Fruit fly (Drosophila melanogaster) whole organism, adult: ENCODE data around the gene pasi2.

Experiments used
- CG11617 ChIP-seq: fragments of 200-800 bp; sonication (Bioruptor generic); optimal IDR thresholded peaks from 2 replicates; lab custom pipeline; 2017; ENCODE audit warnings: mild to moderate bottlenecking, missing biosample characterization, missing genetic modification reagents, missing genetic modification characterization
- CG12768 ChIP-seq: fragments of 200-800 bp; sonication (Bioruptor generic); optimal IDR thresholded peaks from 2 replicates; lab custom pipeline; 2017; ENCODE audit warnings: missing biosample characterization, missing genetic modification characterization, mild to moderate bottlenecking, moderate library complexity, missing genetic modification reagents
- CG14711 ChIP-seq: fragments of 200-800 bp; sonication (Bioruptor generic); optimal IDR thresholded peaks from 2 replicates; lab custom pipeline; 2018; ENCODE audit warnings: missing biosample characterization, mild to moderate bottlenecking, missing genetic modification characterization, moderate library complexity
- CG1620 ChIP-seq: fragments of 200-800 bp; sonication (Bioruptor generic); optimal IDR thresholded peaks from 2 replicates; lab custom pipeline; 2016; ENCODE audit warnings: missing biosample characterization, missing genetic modification characterization
- CG33017 ChIP-seq: fragments of 200-800 bp; sonication (Bioruptor generic); optimal IDR thresholded peaks from 2 replicates; lab custom pipeline; 2018; ENCODE audit warnings: missing biosample characterization, mild to moderate bottlenecking, missing genetic modification characterization, moderate library complexity
- CG5204 ChIP-seq: fragments of 200-800 bp; sonication (Bioruptor generic); optimal IDR thresholded peaks from 2 replicates; lab custom pipeline; 2016; ENCODE audit warnings: missing biosample characterization, missing genetic modification characterization
- CG7045 ChIP-seq: fragments of 200-800 bp; sonication (Bioruptor generic); optimal IDR thresholded peaks from 2 replicates; lab custom pipeline; 2017; ENCODE audit warnings: missing biosample characterization, mild to moderate bottlenecking, missing genetic modification characterization
- CG7101 ChIP-seq: fragments of 200-800 bp; sonication (Bioruptor generic); optimal IDR thresholded peaks from 2 replicates; lab custom pipeline; 2018; ENCODE audit warnings: missing biosample characterization, mild to moderate bottlenecking, missing genetic modification characterization, moderate library complexity
- Clk ChIP-seq: fragments of 200-800 bp; sonication (Bioruptor generic); optimal IDR thresholded peaks from 2 replicates; lab custom pipeline; 2017; ENCODE audit warnings: missing biosample characterization, missing genetic modification characterization
- Crg-1 ChIP-seq: fragments of 200-800 bp; sonication (Bioruptor generic); optimal IDR thresholded peaks from 2 replicates; lab custom pipeline; 2016; ENCODE audit warnings: missing biosample characterization, missing genetic modification characterization
- Hr96 ChIP-seq: fragments of 200-800 bp; sonication (Bioruptor generic); optimal IDR thresholded peaks from 2 replicates; lab custom pipeline; 2016; ENCODE audit warnings: missing biosample characterization, missing genetic modification characterization
- Mnt ChIP-seq: fragments of 200-800 bp; sonication (Bioruptor generic); optimal IDR thresholded peaks from 2 replicates; lab custom pipeline; 2016; ENCODE audit warnings: missing biosample characterization, mild to moderate bottlenecking, missing genetic modification characterization
- bab1 ChIP-seq: fragments of 200-800 bp; sonication (Bioruptor generic); optimal IDR thresholded peaks from 3 replicates; lab custom pipeline; 2019; ENCODE audit warnings: missing biosample characterization, mild to moderate bottlenecking, missing genetic modification characterization, moderate library complexity
- cic ChIP-seq: fragments of 200-800 bp; sonication (Bioruptor generic); optimal IDR thresholded peaks from 2 replicates; lab custom pipeline; 2017; ENCODE audit warnings: missing biosample characterization, mild to moderate bottlenecking, missing genetic modification characterization, moderate library complexity
- cnc ChIP-seq, 2 experiments: fragments of >200 bp; optimal IDR thresholded peaks; 2 replicates each; lab custom pipeline; 2017
- kay ChIP-seq: fragments of 200-800 bp; sonication (Bioruptor generic); peaks from one replicate; lab custom pipeline; 2016; ENCODE audit warnings: missing biosample characterization, missing genetic modification characterization, borderline replicate concordance
- ovo ChIP-seq: fragments of 200-800 bp; sonication (Bioruptor generic); optimal IDR thresholded peaks from 2 replicates; lab custom pipeline; 2016; ENCODE audit warnings: missing biosample characterization, missing genetic modification characterization
- pad ChIP-seq: fragments of 200-800 bp; sonication (Bioruptor generic); optimal IDR thresholded peaks from 3 replicates; lab custom pipeline; 2017; ENCODE audit warnings: missing biosample characterization, missing genetic modification characterization, mild to moderate bottlenecking, moderate library complexity, missing genetic modification reagents
- tj ChIP-seq: fragments of 200-800 bp; sonication (Bioruptor generic); optimal IDR thresholded peaks from 3 replicates; lab custom pipeline; 2017; ENCODE audit warnings: missing biosample characterization, mild to moderate bottlenecking, missing genetic modification characterization, moderate library complexity
- toe ChIP-seq: fragments of 200-800 bp; sonication (Bioruptor generic); optimal IDR thresholded peaks from 2 replicates; lab custom pipeline; 2016; ENCODE audit warnings: missing biosample characterization, missing genetic modification characterization

The pasi2 gene

dm6 chr3R:9351415-9352379, 16.7 kb downstream of the pasi2 start:
- TF ChIP-seq CG14711 (tag; lab: Kevin White, UChicago) (peak; percentile 55), CG7101 (tag; lab: Kevin White, UChicago) (peak; percentile 11), bab1 (GFP tag; lab: Kevin White, UChicago) (peak; percentile 36), Mnt (GFP tag; lab: Kevin White, UChicago) (peak; percentile 54), cic (GFP tag; lab: Kevin White, UChicago) (peak; percentile 57), CG12768 (GFP tag; lab: Kevin White, UChicago) (peak; percentile 57), CG33017 (tag; lab: Kevin White, UChicago) (peak; percentile 31), toe (GFP tag; lab: Kevin White, UChicago) (no peak), CG5204 (peak; percentile 10), CG7045 (peak; percentile 14), CG1620 (GFP tag; lab: Kevin White, UChicago) (no peak), kay (peak; percentile 93), Hr96 (GFP tag; lab: Kevin White, UChicago) (no peak), pad (GFP tag; lab: Kevin White, UChicago) (no peak), tj (GFP tag; lab: Kevin White, UChicago) (peak; percentile 50), cnc (optimal IDR thresholded peaks at IDR 0.05; lab: Kevin White, UChicago) (peak in 1 of 2 experiments; percentile 51), CG11617 (GFP tag; lab: Kevin White, UChicago) (peak; percentile 70), Clk (GFP tag; lab: Kevin White, UChicago) (peak; percentile 11), Crg-1 (peak; percentile 20), ovo (GFP tag; lab: Kevin White, UChicago) (no peak)

- TF ChIP-seq CG5204 (no peak), pad (GFP tag; lab: Kevin White, UChicago) (peak; percentile 77), kay (peak; percentile 87), bab1 (GFP tag; lab: Kevin White, UChicago) (no peak), CG14711 (tag; lab: Kevin White, UChicago) (no peak), cnc (optimal IDR thresholded peaks at IDR 0.05; lab: Kevin White, UChicago) (no peak), CG11617 (GFP tag; lab: Kevin White, UChicago) (no peak), ovo (GFP tag; lab: Kevin White, UChicago) (peak; percentile 84), tj (GFP tag; lab: Kevin White, UChicago) (peak; percentile 86), cic (GFP tag; lab: Kevin White, UChicago) (peak; percentile 60), CG7045 (no peak), CG12768 (GFP tag; lab: Kevin White, UChicago) (peak; percentile 82), CG7101 (tag; lab: Kevin White, UChicago) (no peak), Crg-1 (no peak), Mnt (GFP tag; lab: Kevin White, UChicago) (no peak), Hr96 (GFP tag; lab: Kevin White, UChicago) (no peak), CG1620 (GFP tag; lab: Kevin White, UChicago) (no peak), CG33017 (tag; lab: Kevin White, UChicago) (no peak), Clk (GFP tag; lab: Kevin White, UChicago) (no peak), toe (GFP tag; lab: Kevin White, UChicago) (no peak)
Observed at dm6 chr3R:9352595-9353275, 17.8 kb downstream of the pasi2 start.

DNA sequence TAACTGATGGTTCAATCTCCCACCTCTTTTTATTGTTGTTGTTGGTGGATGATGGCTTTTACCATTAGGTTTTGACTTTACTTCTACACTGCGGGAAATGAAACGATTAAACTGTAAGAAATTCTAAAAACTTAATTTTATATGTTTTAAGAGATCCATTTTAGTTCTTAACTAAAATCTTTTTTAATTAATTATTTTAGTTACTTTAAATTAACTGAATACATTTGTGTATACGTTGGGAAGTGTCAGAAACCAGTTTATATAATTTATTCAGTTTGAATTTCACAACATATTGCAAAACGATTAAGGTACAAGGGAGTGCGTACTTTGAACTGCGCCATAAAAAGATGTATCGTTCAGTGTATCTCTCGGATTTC, 18.3 kb downstream of the pasi2 start:
- TF ChIP-seq CG12768 (GFP tag; lab: Kevin White, UChicago) (no peak), CG14711 (tag; lab: Kevin White, UChicago) (peak; percentile 70), tj (GFP tag; lab: Kevin White, UChicago) (no peak), cnc (optimal IDR thresholded peaks at IDR 0.05; lab: Kevin White, UChicago) (no peak), CG7045 (peak; percentile 69), ovo (GFP tag; lab: Kevin White, UChicago) (no peak), CG11617 (GFP tag; lab: Kevin White, UChicago) (peak; percentile 27), CG33017 (tag; lab: Kevin White, UChicago) (peak; percentile 77), bab1 (GFP tag; lab: Kevin White, UChicago) (peak; percentile 55), kay (peak; percentile 82), cic (GFP tag; lab: Kevin White, UChicago) (no peak), CG5204 (no peak), CG7101 (tag; lab: Kevin White, UChicago) (peak; percentile 28)

dm6 chr3R:9355195-9355594, 20.2 kb downstream of the pasi2 start, which contains the start of gene CG43675:
TSS of gene CG43675 (plus strand) at chr3R:9355495.
- TF ChIP-seq CG12768 (GFP tag; lab: Kevin White, UChicago) (no peak), cic (GFP tag; lab: Kevin White, UChicago) (no peak), tj (GFP tag; lab: Kevin White, UChicago) (no peak), Crg-1 (no peak), Hr96 (GFP tag; lab: Kevin White, UChicago) (no peak), toe (GFP tag; lab: Kevin White, UChicago) (no peak), CG14711 (tag; lab: Kevin White, UChicago) (no peak), ovo (GFP tag; lab: Kevin White, UChicago) (no peak), CG7101 (tag; lab: Kevin White, UChicago) (no peak), CG7045 (no peak)

DNA sequence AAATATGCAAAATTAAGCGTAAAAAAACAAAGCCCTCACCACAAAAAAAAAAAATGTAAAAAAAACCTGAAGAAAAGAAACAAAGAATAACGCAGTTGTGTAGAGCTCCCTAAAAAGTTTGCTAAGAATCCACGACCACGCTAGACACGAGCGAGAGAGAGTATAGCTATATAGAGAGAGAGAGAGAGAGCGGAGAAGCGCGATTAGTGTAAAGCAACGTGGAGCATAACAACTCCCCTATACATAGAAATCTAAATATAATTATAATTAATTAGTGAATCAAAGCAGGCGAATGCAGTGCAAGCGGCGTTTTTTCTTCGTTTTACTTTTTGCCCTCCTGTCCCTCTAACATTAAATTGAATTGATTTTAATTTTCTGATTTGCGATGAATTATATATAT, 24.4 kb downstream of the pasi2 start:
- TF ChIP-seq pad (GFP tag; lab: Kevin White, UChicago) = no peak
- no peak for TF ChIP-seq bab1 (GFP tag; lab: Kevin White, UChicago)
- TF ChIP-seq ovo (GFP tag; lab: Kevin White, UChicago) = no peak
- TF ChIP-seq Clk (GFP tag; lab: Kevin White, UChicago) = no peak
- no peak for TF ChIP-seq CG12768 (GFP tag; lab: Kevin White, UChicago)
- TF ChIP-seq toe (GFP tag; lab: Kevin White, UChicago) = no peak
- TF ChIP-seq CG1620 (GFP tag; lab: Kevin White, UChicago) = no peak
- TF ChIP-seq cnc (optimal IDR thresholded peaks at IDR 0.05; lab: Kevin White, UChicago) = no peak
- TF ChIP-seq Hr96 (GFP tag; lab: Kevin White, UChicago) = no peak
- TF ChIP-seq Crg-1 = no peak
- no peak for TF ChIP-seq CG7045
- TF ChIP-seq CG11617 (GFP tag; lab: Kevin White, UChicago) = no peak
- TF ChIP-seq CG14711 (tag; lab: Kevin White, UChicago) = no peak
- no peak for TF ChIP-seq CG7101 (tag; lab: Kevin White, UChicago)
- no peak for TF ChIP-seq Mnt (GFP tag; lab: Kevin White, UChicago)
- no peak for TF ChIP-seq CG5204
- no peak for TF ChIP-seq kay
